Comparison of ENCODE assay signal across 1 fruit fly cellular context in genomic region chr3L:8360643-8361110, dm6.
TF ChIP-seq lines count a peak whose summit lies in the region.

Idh (minus strand) TSS chr3L:8360906.

TF ChIP-seq in whole organism, embryonic, 481 proteins besides CTCF, POLR2A, EP300 and RAD21 (continued from another document and continues in another):
- TF ChIP-seq HLH4C (GFP tag; IDR thresholded peaks at IDR 0.05; lab: Robert Waterston, UW; ENCODE audit: partially characterized antibody) (peak; percentile 36; the same call in 1 of the 3 replicates), bigmax (GFP tag; optimal IDR thresholded peaks at IDR 0.05; lab: Kevin White, UChicago) (no peak), Bgb (GFP tag; IDR thresholded peaks at IDR 0.05; lab: Robert Waterston, UW; ENCODE audit: partially characterized antibody) (peak; percentile 61), CG8924 (tag; optimal IDR thresholded peaks at IDR 0.05; lab: Kevin White, UChicago) (peak; percentile 32), CG10462 (GFP tag; optimal IDR thresholded peaks at IDR 0.05; lab: Kevin White, UChicago) (no peak), HLH54F (GFP tag; optimal IDR thresholded peaks at IDR 0.05; lab: Kevin White, UChicago) (no peak), CG7987 (GFP tag; optimal IDR thresholded peaks at IDR 0.05; lab: Kevin White, UChicago) (peak; percentile 27), gt (GFP tag; IDR thresholded peaks at IDR 0.05; lab: Robert Waterston, UW) (no peak), CG7963 (GFP tag; IDR thresholded peaks at IDR 0.05; lab: Robert Waterston, UW; ENCODE audit: partially characterized antibody) (no peak), CG7372 (GFP tag; IDR thresholded peaks at IDR 0.05; lab: Robert Waterston, UW) (no peak), her (GFP tag; optimal IDR thresholded peaks at IDR 0.05; lab: Kevin White, UChicago) (no peak), tx (GFP tag; optimal IDR thresholded peaks at IDR 0.05; lab: Kevin White, UChicago) (no peak), zen (tag; optimal IDR thresholded peaks at IDR 0.05; lab: Kevin White, UChicago) (no peak), CG7271 (tag; optimal IDR thresholded peaks at IDR 0.05; lab: Kevin White, UChicago) (no peak), CG4820 (GFP tag; optimal IDR thresholded peaks at IDR 0.05; lab: Kevin White, UChicago) (no peak), yki (optimal IDR thresholded peaks at IDR 0.05; lab: Kevin White, UChicago) (no peak), Six4 (GFP tag; optimal IDR thresholded peaks at IDR 0.05; lab: Kevin White, UChicago) (no peak), Tbp (GFP tag; optimal IDR thresholded peaks at IDR 0.05; lab: Kevin White, UChicago) (no peak), zen2 (GFP tag; IDR thresholded peaks at IDR 0.05; lab: Robert Waterston, UW; ENCODE audit: partially characterized antibody) (no peak; the same call in 2 of the 3 replicates), cas (GFP tag; IDR thresholded peaks at IDR 0.05; lab: Robert Waterston, UW) (no peak), NFAT (GFP tag; IDR thresholded peaks at IDR 0.05; lab: Robert Waterston, UW) (0 out of 2 replicates have a peak, but pooled peaks have one; percentile 32), CG15696 (tag; optimal IDR thresholded peaks at IDR 0.05; lab: Kevin White, UChicago) (no peak), CG17612 (GFP tag; IDR thresholded peaks at IDR 0.05; lab: Robert Waterston, UW) (no peak), CG30403 (GFP tag; optimal IDR thresholded peaks at IDR 0.05; lab: Kevin White, UChicago) (no peak), Hr3 (GFP tag; optimal IDR thresholded peaks at IDR 0.05; lab: Kevin White, UChicago) (no peak), sim (GFP tag; IDR thresholded peaks at IDR 0.05; lab: Robert Waterston, UW) (no peak), exex (tag; optimal IDR thresholded peaks at IDR 0.05; lab: Kevin White, UChicago) (peak; percentile 46), ase (GFP tag; IDR thresholded peaks at IDR 0.05; lab: Robert Waterston, UW) (no peak), CG2120 (GFP tag; optimal IDR thresholded peaks at IDR 0.05; lab: Kevin White, UChicago) (peak; percentile 23), CG3995 (GFP tag; optimal IDR thresholded peaks at IDR 0.05; lab: Kevin White, UChicago) (no peak), CG6683 (GFP tag; optimal IDR thresholded peaks at IDR 0.05; lab: Kevin White, UChicago) (peak; percentile 5), Usf (GFP tag; optimal IDR thresholded peaks at IDR 0.05; lab: Kevin White, UChicago) (no peak), lov (optimal IDR thresholded peaks at IDR 0.05; lab: Kevin White, UChicago) (no peak), lov (GFP tag; IDR thresholded peaks at IDR 0.05; lab: Robert Waterston, UW) (no peak), Hand (GFP tag; optimal IDR thresholded peaks at IDR 0.05; lab: Kevin White, UChicago) (peak; percentile 54), Nf-YA (GFP tag; IDR thresholded peaks at IDR 0.05; lab: Robert Waterston, UW) (no peak), nerfin-2 (GFP tag; IDR thresholded peaks at IDR 0.05; lab: Robert Waterston, UW; ENCODE audit: partially characterized antibody) (peak; percentile 38; the same call in 1 of the 2 replicates), Mes4 (GFP tag; optimal IDR thresholded peaks at IDR 0.05; lab: Kevin White, UChicago) (no peak), chinmo (GFP tag; IDR thresholded peaks at IDR 0.05; lab: Robert Waterston, UW; ENCODE audit: partially characterized antibody) (peak; percentile 80; the same call in 2 of the 4 replicates), CG3407 (GFP tag; optimal IDR thresholded peaks at IDR 0.05; lab: Kevin White, UChicago) (no peak), CG14014 (GFP tag; IDR thresholded peaks at IDR 0.05; lab: Robert Waterston, UW) (0 out of 2 replicates have a peak, but pooled peaks have one; percentile 17), sna (GFP tag; IDR thresholded peaks at IDR 0.05; lab: Robert Waterston, UW; ENCODE audit: partially characterized antibody) (peak; percentile 57; the same call in 1 of the 2 replicates), CG2116 (GFP tag; optimal IDR thresholded peaks at IDR 0.05; lab: Kevin White, UChicago) (no peak), CG3726 (GFP tag; IDR thresholded peaks at IDR 0.05; lab: Robert Waterston, UW) (no peak), CG15514 (GFP tag; optimal IDR thresholded peaks at IDR 0.05; lab: Kevin White, UChicago) (peak; percentile 61), peb (GFP tag; IDR thresholded peaks at IDR 0.05; lab: Robert Waterston, UW) (no peak), CG4328 (GFP tag; optimal IDR thresholded peaks at IDR 0.05; lab: Kevin White, UChicago) (no peak), unpg (GFP tag; optimal IDR thresholded peaks at IDR 0.05; lab: Kevin White, UChicago) (peak; percentile 21), CG9932 (GFP tag; IDR thresholded peaks at IDR 0.05; lab: Robert Waterston, UW) (peak; percentile 34), knrl (GFP tag; IDR thresholded peaks at IDR 0.05; lab: Robert Waterston, UW; ENCODE audit: partially characterized antibody) (0 out of 3 replicates have a peak, but pooled peaks have one; percentile 8), sens (GFP tag; lab: Kevin White, UChicago) (peak; percentile 78), Oaz (GFP tag; IDR thresholded peaks at IDR 0.05; lab: Robert Waterston, UW) (no peak), CG33557 (GFP tag; optimal IDR thresholded peaks at IDR 0.05; lab: Kevin White, UChicago) (no peak), CG34224 (GFP tag; IDR thresholded peaks at IDR 0.05; lab: Robert Waterston, UW; ENCODE audit: partially characterized antibody) (peak; percentile 65), tup (GFP tag; optimal IDR thresholded peaks at IDR 0.05; lab: Kevin White, UChicago) (no peak), CG13296 (GFP tag; optimal IDR thresholded peaks at IDR 0.05; lab: Kevin White, UChicago) (peak; percentile 56), Aef1 (GFP tag; IDR thresholded peaks at IDR 0.05; lab: Robert Waterston, UW) (0 out of 3 replicates have a peak, but pooled peaks have one; percentile 15), CG1602 (GFP tag; optimal IDR thresholded peaks at IDR 0.05; lab: Kevin White, UChicago) (no peak), dan (GFP tag; IDR thresholded peaks at IDR 0.05; lab: Robert Waterston, UW) (no peak), jumu (GFP tag; optimal IDR thresholded peaks at IDR 0.05; lab: Kevin White, UChicago) (no peak), row (GFP tag; IDR thresholded peaks at IDR 0.05; lab: Robert Waterston, UW) (no peak), Ptx1 (GFP tag; IDR thresholded peaks at IDR 0.05; lab: Robert Waterston, UW) (no peak), corto (GFP tag; optimal IDR thresholded peaks at IDR 0.05; lab: Kevin White, UChicago) (no peak), CG6765 (GFP tag; optimal IDR thresholded peaks at IDR 0.05; lab: Kevin White, UChicago) (no peak), Stat92E (GFP tag; optimal IDR thresholded peaks at IDR 0.05; lab: Kevin White, UChicago) (peak in 1 of 3 experiments; percentile 19), HmgD (GFP tag; optimal IDR thresholded peaks at IDR 0.05; lab: Kevin White, UChicago) (no peak), oc (tag; optimal IDR thresholded peaks at IDR 0.05; lab: Kevin White, UChicago) (no peak), Hr39 (optimal IDR thresholded peaks at IDR 0.05; lab: Kevin White, UChicago) (no peak), CG11456 (GFP tag; IDR thresholded peaks at IDR 0.05; lab: Robert Waterston, UW) (no peak), CG11398 (GFP tag; optimal IDR thresholded peaks at IDR 0.05; lab: Kevin White, UChicago) (no peak), insv (GFP tag; optimal IDR thresholded peaks at IDR 0.05; lab: Kevin White, UChicago) (no peak), CG12071 (GFP tag; optimal IDR thresholded peaks at IDR 0.05; lab: Kevin White, UChicago) (peak; percentile 41), CG4730 (GFP tag; IDR thresholded peaks at IDR 0.05; lab: Robert Waterston, UW) (no peak), CG12299 (tag; optimal IDR thresholded peaks at IDR 0.05; lab: Kevin White, UChicago) (peak; percentile 5), sens-2 (GFP tag; IDR thresholded peaks at IDR 0.05; lab: Robert Waterston, UW) (peak; percentile 36; the same call in 1 of the 2 replicates), CG9797 (GFP tag; optimal IDR thresholded peaks at IDR 0.05; lab: Kevin White, UChicago) (no peak), CG3838 (GFP tag; optimal IDR thresholded peaks at IDR 0.05; lab: Kevin White, UChicago) (no peak), Xbp1 (GFP tag; optimal IDR thresholded peaks at IDR 0.05; lab: Kevin White, UChicago) (no peak), trem (tag; optimal IDR thresholded peaks at IDR 0.05; lab: Kevin White, UChicago) (no peak), CG16815 (GFP tag; optimal IDR thresholded peaks at IDR 0.05; lab: Kevin White, UChicago) (no peak), Meics (GFP tag; optimal IDR thresholded peaks at IDR 0.05; lab: Kevin White, UChicago) (peak; percentile 17), ssp (GFP tag; IDR thresholded peaks at IDR 0.05; lab: Robert Waterston, UW) (no peak), kay (GFP tag; optimal IDR thresholded peaks at IDR 0.05; lab: Kevin White, UChicago) (no peak), CG4282 (GFP tag; optimal IDR thresholded peaks at IDR 0.05; lab: Kevin White, UChicago) (no peak), CG10543 (GFP tag; optimal IDR thresholded peaks at IDR 0.05; lab: Kevin White, UChicago) (peak; percentile 46), ac (GFP tag; optimal IDR thresholded peaks at IDR 0.05; lab: Kevin White, UChicago) (no peak), sob (GFP tag; IDR thresholded peaks at IDR 0.05; lab: Robert Waterston, UW) (0 out of 2 replicates have a peak, but pooled peaks have one; percentile 11), CHES-1-like (GFP tag; optimal IDR thresholded peaks at IDR 0.05; lab: Kevin White, UChicago) (peak; percentile 1), unc-4 (GFP tag; IDR thresholded peaks at IDR 0.05; lab: Robert Waterston, UW; ENCODE audit: partially characterized antibody) (peak; percentile 61), Spps (tag; optimal IDR thresholded peaks at IDR 0.05; lab: Kevin White, UChicago) (no peak), Adf1 (GFP tag; IDR thresholded peaks at IDR 0.05; lab: Robert Waterston, UW) (peak; percentile 9; the same call in 1 of the 2 replicates), CG3163 (GFP tag; optimal IDR thresholded peaks at IDR 0.05; lab: Kevin White, UChicago) (peak; percentile 62), CG12391 (tag; optimal IDR thresholded peaks at IDR 0.05; lab: Kevin White, UChicago) (no peak), Atf3 (GFP tag; optimal IDR thresholded peaks at IDR 0.05; lab: Kevin White, UChicago) (no peak), gce (GFP tag; IDR thresholded peaks at IDR 0.05; lab: Robert Waterston, UW) (0 out of 3 replicates have a peak, but pooled peaks have one; percentile 34), Med (GFP tag; lab: Kevin White, UChicago) (peak; percentile 92), chif (GFP tag; optimal IDR thresholded peaks at IDR 0.05; lab: Kevin White, UChicago) (no peak), Sin3A (optimal IDR thresholded peaks at IDR 0.05; lab: Kevin White, UChicago) (no peak), CG15011 (GFP tag; optimal IDR thresholded peaks at IDR 0.05; lab: Kevin White, UChicago) (no peak), Dbx (GFP tag; IDR thresholded peaks at IDR 0.05; lab: Robert Waterston, UW) (no peak; the same call in 2 of the 3 replicates), fd3F (GFP tag; optimal IDR thresholded peaks at IDR 0.05; lab: Kevin White, UChicago) (no peak), CoRest (tag; optimal IDR thresholded peaks at IDR 0.05; lab: Kevin White, UChicago) (no peak), CG1024 (GFP tag; IDR thresholded peaks at IDR 0.05; lab: Robert Waterston, UW) (no peak), dysf (GFP tag; IDR thresholded peaks at IDR 0.05; lab: Robert Waterston, UW) (no peak), MBD-R2 (GFP tag; IDR thresholded peaks at IDR 0.05; lab: Robert Waterston, UW) (no peak), lilli (GFP tag; optimal IDR thresholded peaks at IDR 0.05; lab: Kevin White, UChicago) (peak; percentile 2), CG18619 (GFP tag; optimal IDR thresholded peaks at IDR 0.05; lab: Kevin White, UChicago) (no peak), gcm2 (GFP tag; optimal IDR thresholded peaks at IDR 0.05; lab: Kevin White, UChicago) (no peak), ara (GFP tag; IDR thresholded peaks at IDR 0.05; lab: Robert Waterston, UW) (0 out of 2 replicates have a peak, but pooled peaks have one; percentile 28), CG14441 (GFP tag; IDR thresholded peaks at IDR 0.05; lab: Robert Waterston, UW) (peak; percentile 45; the same call in 1 of the 2 replicates), CG2678 (tag; optimal IDR thresholded peaks at IDR 0.05; lab: Kevin White, UChicago) (peak; percentile 41), gfzf (GFP tag; optimal IDR thresholded peaks at IDR 0.05; lab: Kevin White, UChicago) (no peak), ro (GFP tag; IDR thresholded peaks at IDR 0.05; lab: Robert Waterston, UW) (no peak), crc (GFP tag; optimal IDR thresholded peaks at IDR 0.05; lab: Kevin White, UChicago) (no peak), CG6813 (GFP tag; optimal IDR thresholded peaks at IDR 0.05; lab: Kevin White, UChicago) (no peak), CrebB (tag; optimal IDR thresholded peaks at IDR 0.05; lab: Kevin White, UChicago) (peak; percentile 51), Lpt (GFP tag; optimal IDR thresholded peaks at IDR 0.05; lab: Kevin White, UChicago) (no peak), YL-1 (GFP tag; optimal IDR thresholded peaks at IDR 0.05; lab: Kevin White, UChicago) (peak; percentile 8), CG11504 (tag; optimal IDR thresholded peaks at IDR 0.05; lab: Kevin White, UChicago) (no peak), CG30431 (GFP tag; optimal IDR thresholded peaks at IDR 0.05; lab: Kevin White, UChicago) (no peak), Myb (GFP tag; optimal IDR thresholded peaks at IDR 0.05; lab: Kevin White, UChicago) (peak; percentile 26), fd102C (GFP tag; optimal IDR thresholded peaks at IDR 0.05; lab: Kevin White, UChicago) (no peak), eyg (GFP tag; optimal IDR thresholded peaks at IDR 0.05; lab: Kevin White, UChicago) (no peak), CG11247 (GFP tag; IDR thresholded peaks at IDR 0.05; lab: Robert Waterston, UW) (0 out of 2 replicates have a peak, but pooled peaks have one; percentile 14), CG10431 (GFP tag; optimal IDR thresholded peaks at IDR 0.05; lab: Kevin White, UChicago) (no peak), NfI (GFP tag; optimal IDR thresholded peaks at IDR 0.05; lab: Kevin White, UChicago) (peak; percentile 31), sug (tag; optimal IDR thresholded peaks at IDR 0.05; lab: Kevin White, UChicago) (peak; percentile 31), fu2 (GFP tag; optimal IDR thresholded peaks at IDR 0.05; lab: Kevin White, UChicago) (no peak), CG2129 (GFP tag; IDR thresholded peaks at IDR 0.05; lab: Robert Waterston, UW; ENCODE audit: partially characterized antibody) (no peak), CG14667 (GFP tag; IDR thresholded peaks at IDR 0.05; lab: Robert Waterston, UW) (no peak), hkb (optimal IDR thresholded peaks at IDR 0.05; lab: Kevin White, UChicago) (no peak), hkb (GFP tag; IDR thresholded peaks at IDR 0.05; lab: Robert Waterston, UW) (no peak), Hmr (GFP tag; optimal IDR thresholded peaks at IDR 0.05; lab: Kevin White, UChicago) (peak; percentile 52)
